Fruit fly (Drosophila melanogaster): ENCODE results near the gene nudC.

dm6 chr3L:16807558-16807957 lies 2.8 kb downstream of the nudC start, which contains the start of gene CG9674:
- no peak for TF ChIP-seq pan (optimal IDR thresholded peaks at IDR 0.05)
- no peak for TF ChIP-seq CG8478 (optimal IDR thresholded peaks at IDR 0.05)

Measured in whole organism.